Worm (Caenorhabditis elegans): ENCODE measurements around the gene lge-1.
A peak's percentile ranks its signal among the peaks of the same experiment; 100 is the strongest.

Gene lge-1

DNA sequence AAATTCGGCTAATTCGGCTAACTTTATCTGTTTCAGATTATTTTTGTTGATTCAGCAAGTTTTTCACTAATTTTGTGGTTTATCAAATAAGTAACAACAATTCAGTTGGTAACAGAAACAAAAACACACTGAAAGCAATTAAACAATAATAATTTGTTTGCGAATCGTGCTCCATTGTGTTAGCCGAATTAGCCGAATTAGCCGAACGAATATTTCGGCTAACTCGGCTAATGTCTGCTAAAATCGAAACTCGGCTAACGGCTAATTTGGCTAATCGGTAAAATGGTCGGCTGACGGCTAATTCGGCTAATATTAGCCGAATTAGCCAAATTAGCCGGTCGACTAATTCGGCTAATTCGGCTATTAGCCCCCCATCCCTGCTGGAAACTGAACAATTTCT, 37.4 kb downstream of the lge-1 start:
- TF ChIP-seq fkh-10 (GFP tag; optimal IDR thresholded peaks at IDR 0.05) (no peak), K09A11.1 (tag; optimal IDR thresholded peaks at IDR 0.05; ENCODE audit: insufficient read depth) (peak; percentile 59)

DNA sequence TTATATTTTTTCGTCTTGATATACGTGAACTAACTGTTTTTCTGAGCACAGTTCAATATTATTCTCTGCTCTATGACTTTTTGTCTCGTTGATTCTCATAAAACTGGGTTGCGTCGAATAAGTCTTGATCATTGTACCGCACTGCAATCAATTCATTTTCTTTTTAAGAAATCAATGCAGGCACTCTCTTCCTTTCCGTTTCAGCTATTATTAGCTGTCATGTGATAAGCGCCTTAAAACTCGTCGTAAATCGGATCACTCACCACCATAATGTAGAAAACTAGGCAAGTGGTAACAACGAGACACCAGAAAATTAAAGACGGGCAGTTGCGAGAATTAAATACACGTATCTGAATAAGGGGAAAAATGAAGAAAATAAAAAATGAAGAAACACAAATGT, 41.0 kb downstream of the lge-1 start:
- TF ChIP-seq unc-3 (GFP tag; conservative IDR thresholded peaks at IDR 0.05), result no peak
- TF ChIP-seq unc-3 (tag; optimal IDR thresholded peaks at IDR 0.05), result no peak
- no peak for TF ChIP-seq elt-2 (tag; optimal IDR thresholded peaks at IDR 0.05)
- TF ChIP-seq K09A11.1 (tag; optimal IDR thresholded peaks at IDR 0.05; ENCODE audit: insufficient read depth), result no peak
- no peak for TF ChIP-seq ceh-45 (GFP tag; IDR thresholded peaks at IDR 0.05)
- no peak for TF ChIP-seq ceh-19 (GFP tag; optimal IDR thresholded peaks at IDR 0.05)
- no peak for TF ChIP-seq sox-2 (GFP tag; IDR thresholded peaks at IDR 0.05)
- TF ChIP-seq Y22D7AL.16 (tag; optimal IDR thresholded peaks at IDR 0.05), result no peak
- no peak for TF ChIP-seq nhr-232 (tag; optimal IDR thresholded peaks at IDR 0.05)
- no peak for TF ChIP-seq npax-4 (tag; optimal IDR thresholded peaks at IDR 0.05)
- no peak for TF ChIP-seq odd-2 (tag; optimal IDR thresholded peaks at IDR 0.05)
- TF ChIP-seq hlh-13 (GFP tag; optimal IDR thresholded peaks at IDR 0.05), result no peak
- no peak for TF ChIP-seq eyg-1 (tag; optimal IDR thresholded peaks at IDR 0.05)
- no peak for TF ChIP-seq ttx-3 (tag; optimal IDR thresholded peaks at IDR 0.05)
- no peak for TF ChIP-seq dmd-4 (tag; optimal IDR thresholded peaks at IDR 0.05; ENCODE audit: borderline replicate concordance)
- TF ChIP-seq pha-4 (tag; optimal IDR thresholded peaks at IDR 0.05), result no peak

ce11 chrX:11008052-11008451, 41.7 kb downstream of the lge-1 start, which contains the start of gene del-5:
del-5 (minus strand) TSS chrX:11008181.
- TF ChIP-seq elt-2 (tag; optimal IDR thresholded peaks at IDR 0.05), result peak; percentile 31
- no peak for TF ChIP-seq rnt-1 (tag; optimal IDR thresholded peaks at IDR 0.05)

DNA sequence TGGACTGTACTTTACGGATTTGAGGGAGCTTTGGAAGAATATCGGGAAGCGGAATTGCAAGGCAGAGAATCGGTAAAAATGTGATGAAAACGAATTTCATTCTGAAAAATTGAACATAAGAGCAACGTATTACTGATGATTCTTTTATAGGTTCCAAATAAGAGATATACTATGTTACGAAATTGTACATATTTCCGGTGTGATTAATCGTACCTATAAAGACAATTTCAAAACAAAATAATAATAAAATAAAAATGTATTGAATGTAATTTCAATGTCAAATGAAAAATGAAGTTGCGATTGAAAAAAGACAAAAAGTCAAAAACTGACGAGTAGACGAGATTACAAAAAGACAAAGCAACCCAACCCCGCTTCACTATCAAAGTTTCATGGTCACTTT, 42.6 kb downstream of the lge-1 start, which contains the start of gene ttr-31:
TSS of gene ttr-31 (minus strand) at position 101 of the 400 bp plus-strand sequence.
- TF ChIP-seq elt-2 (tag; optimal IDR thresholded peaks at IDR 0.05), result no peak
- TF ChIP-seq ceh-48 (tag; optimal IDR thresholded peaks at IDR 0.05), result no peak
- no peak for TF ChIP-seq nhr-11 (tag; optimal IDR thresholded peaks at IDR 0.05)
- no peak for TF ChIP-seq pha-4 (tag; optimal IDR thresholded peaks at IDR 0.05)
- TF ChIP-seq ceh-31 (tag; optimal IDR thresholded peaks at IDR 0.05), result no peak
- TF ChIP-seq unc-55 (GFP tag; optimal IDR thresholded peaks at IDR 0.05), result no peak
- TF ChIP-seq C38D4.7 (GFP tag; optimal IDR thresholded peaks at IDR 0.05), result no peak
- TF ChIP-seq ceh-24 (tag; optimal IDR thresholded peaks at IDR 0.05), result no peak
- TF ChIP-seq pag-3 (tag; optimal IDR thresholded peaks at IDR 0.05; ENCODE audit: borderline replicate concordance), result no peak
- TF ChIP-seq unc-3 (GFP tag; conservative IDR thresholded peaks at IDR 0.05), result no peak
- no peak for TF ChIP-seq unc-3 (tag; optimal IDR thresholded peaks at IDR 0.05)
- no peak for TF ChIP-seq tbx-2 (tag; optimal IDR thresholded peaks at IDR 0.05)
- TF ChIP-seq K02D7.2 (tag; optimal IDR thresholded peaks at IDR 0.05), result no peak
- TF ChIP-seq pat-9 (tag; optimal IDR thresholded peaks at IDR 0.05), result no peak
- TF ChIP-seq nhr-232 (tag; optimal IDR thresholded peaks at IDR 0.05), result no peak
- no peak for TF ChIP-seq ref-2 (tag; optimal IDR thresholded peaks at IDR 0.05)

DNA sequence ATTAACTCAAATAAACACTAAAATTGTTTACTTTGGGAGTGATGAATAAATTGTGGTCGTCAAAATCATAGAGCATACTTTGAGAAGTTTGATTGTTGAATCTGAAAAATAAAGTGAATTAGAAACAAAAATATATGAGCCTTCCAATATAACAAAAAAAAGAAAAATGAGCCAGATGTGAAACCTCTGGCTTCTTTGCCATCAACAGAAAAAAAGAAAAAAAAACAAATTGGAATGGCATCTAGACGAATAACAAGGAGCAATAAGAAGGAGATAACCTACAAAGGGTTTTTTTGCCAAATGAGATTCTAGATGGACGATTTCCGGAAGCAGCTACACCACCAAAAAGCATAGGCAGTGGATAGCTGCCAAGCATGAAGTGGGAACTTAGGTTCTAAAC, 44.2 kb downstream of the lge-1 start, which contains the start of gene F58A3.4:
TSS of gene F58A3.4 (minus strand) at position 101 of the 400 bp plus-strand sequence.
- TF ChIP-seq ceh-18 (tag; optimal IDR thresholded peaks at IDR 0.05) (no peak), odd-2 (tag; optimal IDR thresholded peaks at IDR 0.05) (no peak), fax-1 (tag; optimal IDR thresholded peaks at IDR 0.05) (no peak), eyg-1 (tag; optimal IDR thresholded peaks at IDR 0.05) (no peak), dmd-4 (tag; optimal IDR thresholded peaks at IDR 0.05; ENCODE audit: borderline replicate concordance) (no peak), unc-3 (GFP tag; conservative IDR thresholded peaks at IDR 0.05) (no peak), unc-3 (tag; optimal IDR thresholded peaks at IDR 0.05) (no peak), hlh-8 (tag; optimal IDR thresholded peaks at IDR 0.05) (no peak), elt-2 (tag; optimal IDR thresholded peaks at IDR 0.05) (no peak), ceh-19 (GFP tag; optimal IDR thresholded peaks at IDR 0.05) (no peak), fkh-10 (GFP tag; optimal IDR thresholded peaks at IDR 0.05) (no peak), ceh-22 (tag; optimal IDR thresholded peaks at IDR 0.05) (no peak)

Measured in whole organism, late embryonic.